Worm (Caenorhabditis elegans): ENCODE measurements around the gene rpt-2.

Gene rpt-2

ce11 chrV:6043275-6044271 lies 26.1 kb upstream of the rpt-2 start, which contains the start of gene cpi-2 (continued):
- no peak for TF ChIP-seq mdt-29 (GFP tag; IDR thresholded peaks at IDR 0.05)
- TF ChIP-seq ceh-28 (tag; optimal IDR thresholded peaks at IDR 0.05): peak; percentile 67
- TF ChIP-seq spr-3 (GFP tag; optimal IDR thresholded peaks at IDR 0.05): no peak
- no peak for TF ChIP-seq gei-8 (GFP tag; optimal IDR thresholded peaks at IDR 0.05)
- no peak for TF ChIP-seq nhr-111 (GFP tag; optimal IDR thresholded peaks at IDR 0.05)
- no peak for TF ChIP-seq skn-1 (tag; optimal IDR thresholded peaks at IDR 0.05)
- TF ChIP-seq spr-1 (tag; optimal IDR thresholded peaks at IDR 0.05): no peak
- TF ChIP-seq R02D3.7 (tag; optimal IDR thresholded peaks at IDR 0.05): no peak
- TF ChIP-seq nhr-28 (tag; optimal IDR thresholded peaks at IDR 0.05): peak; percentile 39
- TF ChIP-seq ztf-11 (tag; optimal IDR thresholded peaks at IDR 0.05): no peak
- TF ChIP-seq mdl-1 (tag; optimal IDR thresholded peaks at IDR 0.05): peak in 1 of 2 experiments; percentile 38
- TF ChIP-seq egl-43 (GFP tag; IDR thresholded peaks at IDR 0.05): no peak
- no peak for TF ChIP-seq ceh-82 (tag; optimal IDR thresholded peaks at IDR 0.05)
- no peak for TF ChIP-seq pha-4 (GFP tag; IDR thresholded peaks at IDR 0.05)
- peak; percentile 67 for TF ChIP-seq pha-4 (tag; optimal IDR thresholded peaks at IDR 0.05)
- no peak for TF ChIP-seq zag-1 (tag; optimal IDR thresholded peaks at IDR 0.05)
- no peak for TF ChIP-seq lin-29 (GFP tag; IDR thresholded peaks at IDR 0.05)
- TF ChIP-seq Y48G9A.11 (GFP tag; IDR thresholded peaks at IDR 0.05): no peak
- TF ChIP-seq mep-1 (tag; optimal IDR thresholded peaks at IDR 0.05): peak; percentile 24
- no peak for TF ChIP-seq cey-2 (tag; optimal IDR thresholded peaks at IDR 0.05; ENCODE audit: borderline replicate concordance, insufficient read depth)
- TF ChIP-seq ceh-32 (tag; optimal IDR thresholded peaks at IDR 0.05; ENCODE audit: poor library complexity): no peak
- TF ChIP-seq nhr-77 (tag; optimal IDR thresholded peaks at IDR 0.05): no peak
- TF ChIP-seq ceh-44 (GFP tag; IDR thresholded peaks at IDR 0.05): no peak
- TF ChIP-seq nhr-42 (GFP tag; IDR thresholded peaks at IDR 0.05): no peak
- TF ChIP-seq nhr-10 (tag; optimal IDR thresholded peaks at IDR 0.05): no peak
- TF ChIP-seq tra-1 (GFP tag; IDR thresholded peaks at IDR 0.05): no peak
- no peak for TF ChIP-seq unc-39 (tag; optimal IDR thresholded peaks at IDR 0.05)
- TF ChIP-seq lsy-2 (tag; optimal IDR thresholded peaks at IDR 0.05): peak in 1 of 2 experiments; percentile 49
- TF ChIP-seq ctbp-1 (GFP tag; IDR thresholded peaks at IDR 0.05): no peak
- no peak for TF ChIP-seq fkh-10 (GFP tag; optimal IDR thresholded peaks at IDR 0.05)
- peak; percentile 24 for TF ChIP-seq ama-1 (optimal IDR thresholded peaks at IDR 0.05)
- no peak for TF ChIP-seq tag-97 (GFP tag; IDR thresholded peaks at IDR 0.05)
- TF ChIP-seq ceh-62 (tag; optimal IDR thresholded peaks at IDR 0.05): no peak
- TF ChIP-seq hlh-11 (tag; optimal IDR thresholded peaks at IDR 0.05): peak; percentile 72
- TF ChIP-seq pqm-1 (tag; optimal IDR thresholded peaks at IDR 0.05): no peak
- no peak for TF ChIP-seq nhr-102 (tag; optimal IDR thresholded peaks at IDR 0.05)
- no peak for TF ChIP-seq egl-27 (tag; optimal IDR thresholded peaks at IDR 0.05)
- TF ChIP-seq F26F4.8 (GFP tag; conservative IDR thresholded peaks at IDR 0.05): no peak
- TF ChIP-seq aly-2 (tag; optimal IDR thresholded peaks at IDR 0.05): no peak
- TF ChIP-seq nhr-6 (tag; optimal IDR thresholded peaks at IDR 0.05): peak; percentile 67
- peak in 1 of 2 experiments; percentile 76 for TF ChIP-seq daf-16 (GFP tag; optimal IDR thresholded peaks at IDR 0.05)
- peak; percentile 95 for TF ChIP-seq daf-16 (tag; optimal IDR thresholded peaks at IDR 0.05)
- TF ChIP-seq vab-7 (GFP tag; IDR thresholded peaks at IDR 0.05): no peak
- no peak for TF ChIP-seq zfp-3 (GFP tag; conservative IDR thresholded peaks at IDR 0.05)
- no peak for TF ChIP-seq sdz-12 (GFP tag; optimal IDR thresholded peaks at IDR 0.05)
- peak; percentile 80 for TF ChIP-seq dpl-1 (GFP tag; optimal IDR thresholded peaks at IDR 0.05)
- no peak for TF ChIP-seq F49E8.2 (tag; optimal IDR thresholded peaks at IDR 0.05; ENCODE audit: borderline replicate concordance)
- peak; percentile 16 for TF ChIP-seq nhr-48 (tag; optimal IDR thresholded peaks at IDR 0.05)
- TF ChIP-seq daf-12 (tag; optimal IDR thresholded peaks at IDR 0.05): no peak
- no peak for TF ChIP-seq snpc-1.2 (GFP tag; IDR thresholded peaks at IDR 0.05)
- no peak for TF ChIP-seq nhr-41 (GFP tag; IDR thresholded peaks at IDR 0.05)

All from whole organism, L4 larva.